Fruit fly (Drosophila melanogaster) whole organism, wandering third instar larva: ENCODE data around the gene CG10948.

Experiments
- Abd-B ChIP-seq: fragments of >200 bp; optimal IDR thresholded peaks from 2 replicates; lab custom pipeline; 2017; ENCODE audit warnings: missing biosample characterization, missing genetic modification characterization
- Dfd ChIP-seq: fragments of >200 bp; optimal IDR thresholded peaks from 2 replicates; lab custom pipeline; 2017; ENCODE audit warnings: missing biosample characterization, missing genetic modification characterization
- Hr78 ChIP-seq: fragments of >200 bp; optimal IDR thresholded peaks from 2 replicates; lab custom pipeline; 2017; ENCODE audit warnings: missing biosample characterization, missing genetic modification characterization
- Myc ChIP-seq: fragments of >200 bp; optimal IDR thresholded peaks from 2 replicates; lab custom pipeline; 2017
- dmrt93B ChIP-seq: fragments of 200-800 bp; sonication (Bioruptor generic); optimal IDR thresholded peaks from 2 replicates; lab custom pipeline; 2018; ENCODE audit warnings: missing biosample characterization, mild to moderate bottlenecking, missing genetic modification characterization
- fru ChIP-seq: fragments of 200-800 bp; sonication (Bioruptor generic); optimal IDR thresholded peaks from 3 replicates; lab custom pipeline; 2016; ENCODE audit warnings: missing biosample characterization, mild to moderate bottlenecking, missing genetic modification characterization
- psq ChIP-seq: fragments of 200-800 bp; sonication (Bioruptor generic); optimal IDR thresholded peaks from 3 replicates; lab custom pipeline; 2017; ENCODE audit warnings: missing biosample characterization, mild to moderate bottlenecking, missing genetic modification characterization, moderate library complexity
- usp ChIP-seq: fragments of >200 bp; optimal IDR thresholded peaks from 2 replicates; lab custom pipeline; 2017; ENCODE audit warnings: missing biosample characterization, missing genetic modification characterization

dm6 chr3L:12806290-12806743 lies 43.6 kb downstream of the CG10948 start:
- TF ChIP-seq usp (no peak), Hr78 (GFP tag; lab: Kevin White, UChicago) (no peak), psq (GFP tag; lab: Kevin White, UChicago) (peak; percentile 99), dmrt93B (GFP tag; lab: Kevin White, UChicago) (no peak), Abd-B (GFP tag; lab: Kevin White, UChicago) (no peak), Myc (lab: Kevin White, UChicago) (no peak), fru (GFP tag; lab: Kevin White, UChicago) (peak; percentile 73), Dfd (no peak)
